Fruit fly (Drosophila melanogaster): Measurements from ENCODE around the gene Nup205.

DNA sequence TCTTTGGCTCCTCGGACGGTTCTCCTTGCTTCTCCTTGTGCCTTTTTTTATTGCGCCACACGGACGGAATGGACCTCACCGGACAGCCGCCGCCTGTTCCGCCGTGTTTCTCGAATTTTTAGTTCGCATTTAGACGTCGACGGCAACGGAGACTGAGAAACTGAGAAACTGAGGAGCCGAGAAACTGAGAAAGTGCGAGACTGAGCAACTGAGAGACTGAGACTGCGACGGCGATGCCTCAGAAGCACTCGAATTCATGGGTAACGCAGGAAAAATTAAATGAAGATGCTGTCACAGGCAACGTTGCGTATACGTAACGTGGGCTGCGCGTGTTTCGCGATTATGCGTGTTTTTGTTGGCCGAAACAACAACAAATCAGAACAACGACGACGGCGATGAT, 23.6 kb downstream of the Nup205 start:
- TF ChIP-seq Ada2b (GFP tag; IDR thresholded peaks at IDR 0.05) = no peak
- no peak for TF ChIP-seq Nf-YA (GFP tag; IDR thresholded peaks at IDR 0.05)
- TF ChIP-seq CTCF (GFP tag; optimal IDR thresholded peaks at IDR 0.05) = no peak
- TF ChIP-seq CG8944 (GFP tag; optimal IDR thresholded peaks at IDR 0.05) = no peak
- TF ChIP-seq Fer1 (GFP tag; optimal IDR thresholded peaks at IDR 0.05) = no peak
- no peak for TF ChIP-seq CG5180 (GFP tag; optimal IDR thresholded peaks at IDR 0.05)

Measured in whole organism, embryonic.